Worm (Caenorhabditis elegans) whole organism, L1 larva: Measurements from ENCODE around the gene ceh-60.
A peak's percentile ranks its signal among the peaks of the same experiment; 100 is the strongest.

Experiments used
- C04F5.9 ChIP-seq: sonication (generic microtip); optimal IDR thresholded peaks from 2 replicates; lab custom pipeline; 2016; ENCODE audit warnings: missing genetic modification characterization, missing compliant biosample characterization
- F16B12.6 ChIP-seq: fragments of 150-350 bp; optimal IDR thresholded peaks from 2 replicates; lab custom pipeline; 2014; ENCODE audit warnings: missing biosample characterization, missing genetic modification characterization
- Y116A8C.19 ChIP-seq: sonication (generic microtip); optimal IDR thresholded peaks from 2 replicates; lab custom pipeline; 2016; ENCODE audit warnings: missing compliant biosample characterization, missing genetic modification characterization, borderline replicate concordance
- alr-1 ChIP-seq: fragments of 200-800 bp; sonication (Bioruptor generic); optimal IDR thresholded peaks from 2 replicates; lab custom pipeline; 2018; ENCODE audit warnings: borderline replicate concordance, mild to moderate bottlenecking, missing genetic modification characterization, missing compliant biosample characterization
- ama-1 ChIP-seq: fragments of 150-350 bp; optimal IDR thresholded peaks from 2 replicates; lab custom pipeline; 2014
- ceh-8 ChIP-seq: fragments of 200-800 bp; sonication (Bioruptor generic); optimal IDR thresholded peaks from 2 replicates; lab custom pipeline; 2018; ENCODE audit warnings: mild to moderate bottlenecking, missing genetic modification characterization, moderate library complexity, missing compliant biosample characterization
- ceh-82 ChIP-seq, 3 experiments: fragments of 150-350 bp in 1 of 3; sonication (generic microtip) in 2 of 3; optimal IDR thresholded peaks; 2 replicates each; lab custom pipeline; 2014 to 2017; ENCODE audit warnings: missing biosample characterization in 3 of 3, missing genetic modification characterization in 3 of 3
- ceh-90 ChIP-seq: sonication (generic microtip); optimal IDR thresholded peaks from 2 replicates; lab custom pipeline; 2016; ENCODE audit warnings: missing genetic modification characterization, missing compliant biosample characterization
- ces-1 ChIP-seq: fragments of 150-350 bp; optimal IDR thresholded peaks from 2 replicates; lab custom pipeline; 2014; ENCODE audit warnings: missing biosample characterization, missing genetic modification reagents, missing genetic modification characterization
- dsc-1 ChIP-seq: sonication (generic microtip); optimal IDR thresholded peaks from 2 replicates; lab custom pipeline; 2016; ENCODE audit warnings: mild to moderate bottlenecking, missing genetic modification characterization, missing compliant biosample characterization
- efl-1 ChIP-seq, 4 experiments: fragments of 150-350 bp; optimal IDR thresholded peaks in 3 of 4; peaks in 1 of 4; 1 replicate in 1 of 4; 2 replicates in 3 of 4; lab custom pipeline; 2014; ENCODE audit warnings: missing biosample characterization in 2 of 4, missing genetic modification characterization in 2 of 4, missing genetic modification reagents in 2 of 4
- efl-3 ChIP-seq: fragments of 200-800 bp; sonication (Bioruptor generic); optimal IDR thresholded peaks from 2 replicates; lab custom pipeline; 2018; ENCODE audit warnings: mild to moderate bottlenecking, missing genetic modification characterization, missing compliant biosample characterization
- egl-13 ChIP-seq: sonication (generic microtip); optimal IDR thresholded peaks from 2 replicates; lab custom pipeline; 2016; ENCODE audit warnings: missing genotype, missing genetic modification reagents, missing genetic modification characterization, missing compliant biosample characterization
- egl-27 ChIP-seq, 2 experiments: fragments of 150-350 bp in 1 of 2; sonication (generic microtip); optimal IDR thresholded peaks; 3 replicates each; lab custom pipeline; 2017 to 2018; ENCODE audit warnings: missing biosample characterization in 2 of 2, missing genetic modification characterization in 2 of 2, missing genetic modification reagents in 2 of 2
- ets-5 ChIP-seq: fragments of 200-800 bp; sonication (Bioruptor generic); IDR thresholded peaks from 2 replicates; pipeline ENCODE4 v1.3.6; 2022; ENCODE audit warnings: missing genetic modification characterization, missing compliant biosample characterization
- fkh-8 ChIP-seq: sonication (generic microtip); optimal IDR thresholded peaks from 2 replicates; lab custom pipeline; 2016; ENCODE audit warnings: mild to moderate bottlenecking, missing genetic modification characterization, missing compliant biosample characterization
- hlh-4 ChIP-seq: sonication (generic microtip); optimal IDR thresholded peaks from 2 replicates; lab custom pipeline; 2016; ENCODE audit warnings: mild to moderate bottlenecking, missing genetic modification characterization, missing compliant biosample characterization
- hpl-2 ChIP-seq: fragments of 150-350 bp; optimal IDR thresholded peaks from 2 replicates; lab custom pipeline; 2014; ENCODE audit warnings: missing biosample characterization, missing genetic modification reagents, missing genetic modification characterization
- irx-1 ChIP-seq: sonication (generic microtip); optimal IDR thresholded peaks from 2 replicates; lab custom pipeline; 2016; ENCODE audit warnings: missing genetic modification characterization, missing compliant biosample characterization
- jun-1 ChIP-seq: fragments of 150-350 bp; optimal IDR thresholded peaks from 2 replicates; lab custom pipeline; 2014; ENCODE audit warnings: missing biosample characterization, missing genetic modification reagents, missing genetic modification characterization
- lin-14 ChIP-seq: fragments of 200-800 bp; sonication (Bioruptor generic); optimal IDR thresholded peaks from 2 replicates; lab custom pipeline; 2018; ENCODE audit warnings: mild to moderate bottlenecking, missing genetic modification characterization, moderate library complexity, missing compliant biosample characterization
- lin-35 ChIP-seq, 2 experiments: fragments of 150-350 bp; optimal IDR thresholded peaks; 2 replicates each; lab custom pipeline; 2014; ENCODE audit warnings: missing biosample characterization in 2 of 2, missing genetic modification characterization in 2 of 2, missing genetic modification reagents in 2 of 2
- lir-3 ChIP-seq: sonication (generic microtip); optimal IDR thresholded peaks from 2 replicates; lab custom pipeline; 2016; ENCODE audit warnings: mild to moderate bottlenecking, missing genetic modification characterization, moderate library complexity, missing compliant biosample characterization; ENCODE audit not compliant: poor library complexity
- lsy-2 ChIP-seq, 2 experiments: fragments of 150-350 bp; optimal IDR thresholded peaks; 2 replicates each; lab custom pipeline; 2014; ENCODE audit warnings: missing biosample characterization in 2 of 2, missing genetic modification characterization in 2 of 2
- mab-9 ChIP-seq: fragments of 200-800 bp; sonication (Bioruptor generic); IDR thresholded peaks from 2 replicates; pipeline ENCODE4 v1.3.6; 2022; ENCODE audit warnings: missing genetic modification reagents, missing genetic modification characterization, missing compliant biosample characterization
- mdl-1 ChIP-seq, 2 experiments: fragments of 150-350 bp; optimal IDR thresholded peaks; 2 replicates each; lab custom pipeline; 2014 to 2017; ENCODE audit warnings: missing biosample characterization in 2 of 2, missing genetic modification characterization in 2 of 2, inconsistent platforms in 1 of 2
- nhr-11 ChIP-seq: fragments of 150-350 bp; optimal IDR thresholded peaks from 2 replicates; lab custom pipeline; 2014; ENCODE audit warnings: missing biosample characterization, missing genetic modification characterization
- nhr-19 ChIP-seq: fragments of 200-800 bp; sonication (Bioruptor generic); conservative IDR thresholded peaks from 2 replicates; pipeline ENCODE4 v1.3.6; 2022; ENCODE audit warnings: missing genetic modification characterization, missing compliant biosample characterization
- nhr-20 ChIP-seq: sonication (generic microtip); optimal IDR thresholded peaks from 2 replicates; lab custom pipeline; 2016; ENCODE audit warnings: mild to moderate bottlenecking, missing genetic modification characterization, missing compliant biosample characterization
- nhr-237 ChIP-seq: fragments of 150-350 bp; optimal IDR thresholded peaks from 2 replicates; lab custom pipeline; 2014; ENCODE audit warnings: missing biosample characterization, missing genetic modification characterization
- nhr-28 ChIP-seq: fragments of 150-350 bp; optimal IDR thresholded peaks from 2 replicates; lab custom pipeline; 2014; ENCODE audit warnings: missing biosample characterization, missing genetic modification characterization
- nhr-71 ChIP-seq: sonication (generic microtip); optimal IDR thresholded peaks from 2 replicates; lab custom pipeline; 2016; ENCODE audit warnings: mild to moderate bottlenecking, missing genetic modification characterization, moderate library complexity, missing compliant biosample characterization
- pax-3 ChIP-seq: fragments of 200-800 bp; sonication (Bioruptor generic); optimal IDR thresholded peaks from 2 replicates; lab custom pipeline; 2018; ENCODE audit warnings: mild to moderate bottlenecking, missing genetic modification characterization, moderate library complexity, missing compliant biosample characterization
- rnt-1 ChIP-seq: sonication (generic microtip); optimal IDR thresholded peaks from 2 replicates; lab custom pipeline; 2016; ENCODE audit warnings: mild to moderate bottlenecking, missing genetic modification characterization, moderate library complexity, missing compliant biosample characterization
- skn-1 ChIP-seq: fragments of 150-350 bp; optimal IDR thresholded peaks from 2 replicates; lab custom pipeline; 2014; ENCODE audit warnings: missing biosample characterization, missing genetic modification characterization
- snpc-4 ChIP-seq: fragments of 150-350 bp; optimal IDR thresholded peaks from 2 replicates; lab custom pipeline; 2014; ENCODE audit warnings: missing biosample characterization, missing genetic modification characterization
- snu-23 ChIP-seq: sonication (generic microtip); optimal IDR thresholded peaks from 2 replicates; lab custom pipeline; 2016; ENCODE audit warnings: missing genetic modification characterization, missing compliant biosample characterization
- sox-4 ChIP-seq: sonication (generic microtip); optimal IDR thresholded peaks from 2 replicates; lab custom pipeline; 2016; ENCODE audit warnings: missing genetic modification characterization, missing compliant biosample characterization
- sptf-1 ChIP-seq: fragments of 150-350 bp; optimal IDR thresholded peaks from 2 replicates; lab custom pipeline; 2014; ENCODE audit warnings: missing biosample characterization, missing genetic modification characterization
- tbx-2 ChIP-seq: sonication (generic microtip); optimal IDR thresholded peaks from 2 replicates; lab custom pipeline; 2016; ENCODE audit warnings: missing genetic modification characterization, missing compliant biosample characterization
- tlp-1 ChIP-seq: fragments of 150-350 bp; optimal IDR thresholded peaks from 2 replicates; lab custom pipeline; 2014; ENCODE audit warnings: missing biosample characterization, missing genetic modification characterization
- unc-130 ChIP-seq: fragments of 150-350 bp; optimal IDR thresholded peaks from 2 replicates; lab custom pipeline; 2017; ENCODE audit warnings: missing biosample characterization, missing genetic modification characterization, inconsistent platforms
- unc-62 ChIP-seq: fragments of 150-350 bp; optimal IDR thresholded peaks from 2 replicates; lab custom pipeline; 2014; ENCODE audit warnings: missing biosample characterization, missing genetic modification reagents, missing genetic modification characterization
- unc-86 ChIP-seq: sonication (generic microtip); optimal IDR thresholded peaks from 2 replicates; lab custom pipeline; 2016; ENCODE audit warnings: missing genetic modification characterization, missing compliant biosample characterization
- vab-15 ChIP-seq: sonication (generic microtip); optimal IDR thresholded peaks from 2 replicates; lab custom pipeline; 2017; ENCODE audit warnings: missing genotype, mild to moderate bottlenecking, missing genetic modification characterization, missing compliant biosample characterization
- xbp-1 ChIP-seq: sonication (generic microtip); optimal IDR thresholded peaks from 2 replicates; lab custom pipeline; 2016; ENCODE audit warnings: missing genetic modification characterization, missing compliant biosample characterization
- zip-4 ChIP-seq: fragments of 200-800 bp; sonication (Bioruptor generic); optimal IDR thresholded peaks from 2 replicates; lab custom pipeline; 2018; ENCODE audit warnings: mild to moderate bottlenecking, missing genetic modification characterization, moderate library complexity, missing compliant biosample characterization

Gene ceh-60

DNA sequence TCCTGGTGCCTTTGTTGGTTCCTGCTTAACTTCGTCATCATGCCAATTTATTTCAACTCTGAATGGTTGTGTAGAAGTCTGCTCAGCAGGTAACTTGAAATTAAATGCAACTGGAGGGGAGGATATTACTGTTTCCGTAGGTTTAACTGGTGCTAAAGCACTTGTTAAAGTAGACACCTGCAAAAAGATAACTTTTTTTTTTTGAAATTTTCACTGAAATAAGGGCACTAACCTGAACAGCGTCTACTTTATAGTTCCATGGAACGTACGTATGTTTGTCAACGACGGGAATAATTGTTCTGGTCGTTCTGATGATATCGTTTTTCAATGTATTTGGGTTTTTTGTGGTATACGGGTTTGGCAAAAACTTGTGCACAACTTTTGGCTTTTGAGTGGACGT, 30.5 kb upstream of the ceh-60 start:
- TF ChIP-seq nhr-28 (tag; lab: Kevin White, UChicago) (no peak), snpc-4 (tag; lab: Kevin White, UChicago) (no peak), ama-1 (lab: Kevin White, UChicago) (no peak), ceh-90 (tag; lab: Kevin White, UChicago) (no peak), tbx-2 (tag; lab: Kevin White, UChicago) (no peak), hlh-4 (tag; lab: Kevin White, UChicago) (no peak), F16B12.6 (tag; lab: Kevin White, UChicago) (no peak)

DNA sequence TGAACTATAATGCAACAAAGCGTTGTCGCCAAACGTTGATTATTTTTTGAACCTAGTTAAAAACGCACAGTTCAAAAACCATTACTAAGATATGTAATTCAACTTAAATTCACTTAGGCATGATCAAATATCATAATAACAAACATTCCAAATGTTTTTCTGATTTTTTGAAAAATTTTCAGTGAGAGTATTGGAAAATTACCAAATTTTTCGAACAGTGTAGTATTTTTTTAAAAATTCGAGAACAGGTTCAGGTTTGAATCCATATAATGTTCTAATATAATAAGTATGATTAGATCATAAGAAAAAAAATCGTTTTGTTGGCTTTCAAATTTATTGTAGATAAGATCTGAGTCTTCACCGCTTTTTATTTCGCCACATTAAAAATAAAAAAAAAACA, 23.7 kb upstream of the ceh-60 start:
- TF ChIP-seq egl-27 (tag; optimal IDR thresholded peaks at IDR 0.05; lab: Kevin White, UChicago) (no peak), irx-1 (tag; lab: Kevin White, UChicago) (no peak), zip-4 (GFP tag; lab: Kevin White, UChicago) (no peak), alr-1 (tag; lab: Kevin White, UChicago) (no peak), sox-4 (no peak), lin-35 (GFP tag; optimal IDR thresholded peaks at IDR 0.05; lab: Kevin White, UChicago) (no peak), unc-62 (no peak), ces-1 (GFP tag; lab: Kevin White, UChicago) (no peak), ceh-8 (GFP tag; lab: Kevin White, UChicago) (no peak), tlp-1 (tag; lab: Kevin White, UChicago) (no peak), nhr-19 (GFP tag; lab: Robert Waterston, UW) (no peak), egl-13 (no peak), xbp-1 (tag; lab: Kevin White, UChicago) (no peak), ceh-82 (tag; optimal IDR thresholded peaks at IDR 0.05; lab: Kevin White, UChicago) (no peak), mab-9 (GFP tag; lab: Robert Waterston, UW) (no peak), snpc-4 (tag; lab: Kevin White, UChicago) (no peak), nhr-11 (tag; lab: Kevin White, UChicago) (no peak), hpl-2 (GFP tag; lab: Kevin White, UChicago) (no peak), ets-5 (GFP tag; lab: Robert Waterston, UW) (no peak)
- TF ChIP-seq, all 84 proteins: peak for 0

DNA sequence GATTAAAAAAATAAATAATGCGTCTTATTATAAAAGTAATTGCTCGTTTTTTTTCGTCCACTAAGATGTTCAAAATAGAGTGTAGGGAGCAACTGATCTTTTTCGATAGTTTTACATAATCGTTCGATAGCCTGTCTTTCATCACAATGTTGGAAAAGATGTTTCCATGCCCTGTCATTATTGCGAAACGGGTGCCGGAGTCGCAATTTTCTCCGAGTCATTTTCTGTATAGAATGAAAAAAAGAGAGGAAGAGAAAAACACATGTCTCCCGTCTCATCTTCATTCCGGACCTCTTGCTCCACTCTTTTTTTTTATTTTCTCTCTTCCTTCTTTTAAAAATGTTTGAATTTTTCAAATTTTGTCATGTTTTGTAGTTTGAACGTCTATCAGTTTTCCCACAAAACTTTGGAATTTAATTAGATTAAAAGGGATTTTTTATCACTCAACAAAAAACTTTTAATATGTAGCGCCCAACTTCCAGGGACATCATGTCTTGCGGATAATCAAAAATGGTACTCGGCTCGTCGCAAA, 22.9 kb upstream of the ceh-60 start, which contains the start of gene svh-2:
svh-2 (plus strand) TSS at position 482 of the 532 bp plus-strand sequence.
- TF ChIP-seq unc-62 (no peak), rnt-1 (tag; lab: Kevin White, UChicago) (peak; percentile 43), ceh-82 (tag; optimal IDR thresholded peaks at IDR 0.05; lab: Kevin White, UChicago) (peak in 1 of 3 experiments; percentile 3), lin-14 (peak; percentile 50), lir-3 (no peak), dsc-1 (tag; lab: Kevin White, UChicago) (peak; percentile 41), zip-4 (GFP tag; lab: Kevin White, UChicago) (no peak), lsy-2 (tag; optimal IDR thresholded peaks at IDR 0.05; lab: Kevin White, UChicago) (peak in 1 of 2 experiments; percentile 0), vab-15 (no peak), nhr-71 (tag; lab: Kevin White, UChicago) (peak; percentile 2), unc-130 (tag; lab: Kevin White, UChicago) (no peak), nhr-28 (tag; lab: Kevin White, UChicago) (no peak)
- TF ChIP-seq, all 84 proteins: peak for 6

DNA sequence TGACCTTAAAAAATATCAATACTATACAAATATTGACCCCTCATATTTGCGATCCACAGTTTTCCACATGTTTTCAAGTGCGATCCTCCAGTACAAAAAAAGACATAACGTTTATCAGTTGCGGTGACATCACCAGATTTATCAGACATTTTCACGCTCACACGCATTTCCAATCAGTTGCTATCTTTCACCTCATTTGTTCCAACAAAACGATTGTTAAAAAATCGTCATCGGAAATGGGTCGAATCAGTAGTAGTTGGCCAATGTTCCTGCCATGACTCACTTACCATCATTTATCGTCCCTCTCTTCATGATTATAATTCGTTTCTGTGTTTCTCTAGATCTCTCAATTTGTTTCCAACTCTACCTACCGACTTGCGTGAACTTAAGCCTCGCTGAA, 21.7 kb upstream of the ceh-60 start:
- no peak for TF ChIP-seq C04F5.9 (tag; lab: Kevin White, UChicago)
- no peak for TF ChIP-seq nhr-11 (tag; lab: Kevin White, UChicago)
- no peak for TF ChIP-seq skn-1
- TF ChIP-seq mdl-1 (tag; optimal IDR thresholded peaks at IDR 0.05; lab: Kevin White, UChicago): no peak
- no peak for TF ChIP-seq Y116A8C.19
- no peak for TF ChIP-seq efl-3 (GFP tag; lab: Kevin White, UChicago)
- no peak for TF ChIP-seq pax-3 (tag; lab: Kevin White, UChicago)
- TF ChIP-seq alr-1 (tag; lab: Kevin White, UChicago): no peak
- TF ChIP-seq fkh-8 (tag; lab: Kevin White, UChicago): no peak
- peak; percentile 1 for TF ChIP-seq jun-1 (tag; lab: Kevin White, UChicago)
- no peak for TF ChIP-seq sptf-1
- TF ChIP-seq snu-23 (GFP tag; lab: Kevin White, UChicago): no peak
- peak in 1 of 2 experiments; percentile 8 for TF ChIP-seq lin-35 (GFP tag; optimal IDR thresholded peaks at IDR 0.05; lab: Kevin White, UChicago)
- TF ChIP-seq snpc-4 (tag; lab: Kevin White, UChicago): no peak
- TF ChIP-seq nhr-20 (tag; lab: Kevin White, UChicago): peak; percentile 6
- TF ChIP-seq nhr-237 (tag; lab: Kevin White, UChicago): no peak
- no peak for TF ChIP-seq efl-1 (optimal IDR thresholded peaks at IDR 0.05; lab: Kevin White, UChicago)
- no peak for TF ChIP-seq efl-1 (GFP tag; optimal IDR thresholded peaks at IDR 0.05 in 1 of 2; lab: Kevin White, UChicago)
- no peak for TF ChIP-seq unc-86 (tag; lab: Kevin White, UChicago)
